Fruit fly (Drosophila melanogaster) ovary, adult (tissue): ENCODE results near the gene CG17129.

Experiments used
- CG17801 ChIP-seq: fragments of 200-800 bp; optimal IDR thresholded peaks from 2 replicates; lab custom pipeline; 2019; ENCODE audit warnings: missing biosample characterization, mild to moderate bottlenecking, missing genetic modification characterization, moderate library complexity; ENCODE audit not compliant: partially characterized antibody

CG17129 gene

dm6 chr3L:637329-638030, 42.6 kb downstream of the CG17129 start:
- no peak for TF ChIP-seq CG17801 (GFP tag; lab: Kevin White, UChicago)

dm6 chr3L:636434-636833, 43.7 kb downstream of the CG17129 start:
- no peak for TF ChIP-seq CG17801 (GFP tag; lab: Kevin White, UChicago)

dm6 chr3L:635529-635928, 44.6 kb downstream of the CG17129 start:
- TF ChIP-seq CG17801 (GFP tag; lab: Kevin White, UChicago), result no peak

dm6 chr3L:635016-635363, 45.1 kb downstream of the CG17129 start:
- TF ChIP-seq CG17801 (GFP tag; lab: Kevin White, UChicago), result no peak

dm6 chr3L:634319-635015, 45.7 kb downstream of the CG17129 start:
- no peak for TF ChIP-seq CG17801 (GFP tag; lab: Kevin White, UChicago)

- TF ChIP-seq CG17801 (GFP tag; lab: Kevin White, UChicago), result no peak
Measured at dm6 chr3L:633272-634254, 46.6 kb downstream of the CG17129 start.

- no peak for TF ChIP-seq CG17801 (GFP tag; lab: Kevin White, UChicago)
Measured at dm6 chr3L:632058-632457, 48.1 kb downstream of the CG17129 start.

- no peak for TF ChIP-seq CG17801 (GFP tag; lab: Kevin White, UChicago)
Measured at dm6 chr3L:630666-631065, 49.5 kb downstream of the CG17129 start.

- TF ChIP-seq CG17801 (GFP tag; lab: Kevin White, UChicago), result no peak
Measured at dm6 chr3L:629916-630663, 50.0 kb downstream of the CG17129 start.

dm6 chr3L:629353-629915, 50.7 kb downstream of the CG17129 start:
- TF ChIP-seq CG17801 (GFP tag; lab: Kevin White, UChicago), result no peak

dm6 chr3L:628654-629285, 51.4 kb downstream of the CG17129 start:
- no peak for TF ChIP-seq CG17801 (GFP tag; lab: Kevin White, UChicago)
